Worm (Caenorhabditis elegans) whole organism, L4 larva: ENCODE results near the gene dnc-1.

ENCODE experiments used
- F10B5.3 ChIP-seq: sonication (generic microtip); optimal IDR thresholded peaks from 2 replicates; lab custom pipeline; 2016; ENCODE audit warnings: mild to moderate bottlenecking, missing genetic modification characterization, missing compliant biosample characterization
- T26A8.4 ChIP-seq: fragments of 200-800 bp; sonication (Bioruptor generic); IDR thresholded peaks from 2 replicates; pipeline ENCODE4 v1.3.6; 2022; ENCODE audit warnings: missing genetic modification characterization, missing compliant biosample characterization
- ZK337.2 ChIP-seq: fragments of 200-800 bp; sonication (Bioruptor generic); IDR thresholded peaks from 2 replicates; pipeline ENCODE4 v1.3.6; 2022; ENCODE audit warnings: missing genetic modification reagents, missing genetic modification characterization, missing compliant biosample characterization
- ZK546.5 ChIP-seq, 2 experiments: sonication (generic microtip); optimal IDR thresholded peaks; 2 replicates each; lab custom pipeline; 2017; ENCODE audit warnings: missing biosample characterization in 2 of 2, missing genetic modification characterization in 2 of 2
- aha-1 ChIP-seq: fragments of 150-350 bp; peaks from one replicate; lab custom pipeline; 2014; ENCODE audit warnings: missing biosample characterization, missing genetic modification characterization
- attf-4 ChIP-seq: sonication (generic microtip); optimal IDR thresholded peaks from 3 replicates; lab custom pipeline; 2017; ENCODE audit warnings: missing biosample characterization, missing genetic modification characterization
- ceh-32 ChIP-seq: sonication (generic microtip); optimal IDR thresholded peaks from 2 replicates; lab custom pipeline; 2016; ENCODE audit warnings: mild to moderate bottlenecking, missing genetic modification characterization, missing compliant biosample characterization; ENCODE audit not compliant: poor library complexity
- ceh-44 ChIP-seq: fragments of 200-800 bp; sonication (Bioruptor generic); IDR thresholded peaks from 2 replicates; pipeline ENCODE4 v1.3.6; 2022; ENCODE audit warnings: missing genetic modification reagents, missing genetic modification characterization, missing compliant biosample characterization
- ceh-82 ChIP-seq: sonication (generic microtip); optimal IDR thresholded peaks from 2 replicates; lab custom pipeline; 2017; ENCODE audit warnings: missing biosample characterization, missing genetic modification characterization
- ces-1 ChIP-seq: fragments of 150-350 bp; sonication (generic microtip); optimal IDR thresholded peaks from 4 replicates; lab custom pipeline; 2014; ENCODE audit warnings: missing biosample characterization, missing genetic modification reagents, missing genetic modification characterization
- cey-2 ChIP-seq: sonication (generic microtip); optimal IDR thresholded peaks from 3 replicates; lab custom pipeline; 2017; ENCODE audit warnings: missing genetic modification characterization, mild to moderate bottlenecking, missing compliant biosample characterization, antibody characterized with exemption, borderline replicate concordance; ENCODE audit not compliant: insufficient read depth
- daf-12 ChIP-seq: fragments of 150-350 bp; optimal IDR thresholded peaks from 2 replicates; lab custom pipeline; 2014; ENCODE audit warnings: missing biosample characterization, missing genetic modification reagents, missing genetic modification characterization
- daf-19 ChIP-seq: fragments of 200-800 bp; sonication (Bioruptor generic); conservative IDR thresholded peaks from 2 replicates; pipeline ENCODE4 v1.3.6; 2022; ENCODE audit warnings: missing genetic modification characterization, missing compliant biosample characterization
- daf-8 ChIP-seq: fragments of 200-800 bp; sonication (Bioruptor generic); IDR thresholded peaks from 2 replicates; pipeline ENCODE4 v1.3.6; 2022; ENCODE audit warnings: missing genetic modification characterization, missing compliant biosample characterization
- dmd-9 ChIP-seq: fragments of 200-800 bp; sonication (Bioruptor generic); IDR thresholded peaks from 2 replicates; pipeline ENCODE4 v1.3.6; 2022; ENCODE audit warnings: missing genetic modification reagents, missing genetic modification characterization, missing compliant biosample characterization
- duxl-1 ChIP-seq: sonication (generic microtip); optimal IDR thresholded peaks from 2 replicates; lab custom pipeline; 2016; ENCODE audit warnings: mild to moderate bottlenecking, missing genetic modification characterization, moderate library complexity, missing compliant biosample characterization; ENCODE audit not compliant: poor library complexity
- egl-27 ChIP-seq: sonication (generic microtip); optimal IDR thresholded peaks from 3 replicates; lab custom pipeline; 2017; ENCODE audit warnings: missing biosample characterization, missing genetic modification reagents, missing genetic modification characterization
- fkh-10 ChIP-seq: fragments of 150-350 bp; optimal IDR thresholded peaks from 2 replicates; lab custom pipeline; 2014; ENCODE audit warnings: missing biosample characterization, missing genetic modification reagents, missing genetic modification characterization
- hif-1 ChIP-seq, 2 experiments: sonication (generic microtip); optimal IDR thresholded peaks; 2 replicates each; lab custom pipeline; 2016 to 2017; ENCODE audit warnings: missing compliant biosample characterization in 2 of 2, missing genetic modification characterization in 2 of 2, missing genetic modification reagents in 2 of 2, missing genotype in 2 of 2, mild to moderate bottlenecking in 1 of 2
- hlh-11 ChIP-seq: fragments of 200-800 bp; sonication (Bioruptor generic); optimal IDR thresholded peaks from 2 replicates; lab custom pipeline; 2018; ENCODE audit warnings: mild to moderate bottlenecking, missing genetic modification characterization, missing compliant biosample characterization
- hlh-30 ChIP-seq: sonication (generic microtip); optimal IDR thresholded peaks from 2 replicates; lab custom pipeline; 2017; ENCODE audit warnings: antibody characterized with exemption, mild to moderate bottlenecking, missing genetic modification characterization, missing compliant biosample characterization; ENCODE audit not compliant: insufficient read depth
- hmg-1.1 ChIP-seq: fragments of 200-800 bp; sonication (Bioruptor generic); IDR thresholded peaks from 2 replicates; pipeline ENCODE4 v1.3.6; 2022; ENCODE audit warnings: missing genetic modification reagents, missing genetic modification characterization, missing compliant biosample characterization
- lim-7 ChIP-seq: fragments of 200-800 bp; sonication (Bioruptor generic); IDR thresholded peaks from 2 replicates; pipeline ENCODE4 v1.3.6; 2022; ENCODE audit warnings: missing genetic modification characterization, missing compliant biosample characterization
- lin-1 ChIP-seq: fragments of 200-800 bp; sonication (Bioruptor generic); IDR thresholded peaks from 2 replicates; pipeline ENCODE4 v1.3.6; 2022; ENCODE audit warnings: missing genetic modification reagents, missing genetic modification characterization, missing compliant biosample characterization
- lin-29 ChIP-seq: fragments of 200-800 bp; sonication (Bioruptor generic); IDR thresholded peaks from 2 replicates; pipeline ENCODE4 v1.3.6; 2022; ENCODE audit warnings: missing genetic modification reagents, missing genetic modification characterization, missing compliant biosample characterization
- lin-38 ChIP-seq: fragments of 200-800 bp; sonication (Bioruptor generic); IDR thresholded peaks from 2 replicates; pipeline ENCODE4 v1.3.6; 2022; ENCODE audit warnings: missing genetic modification reagents, missing genetic modification characterization, missing compliant biosample characterization
- lin-39 ChIP-seq: fragments of 150-350 bp; optimal IDR thresholded peaks from 2 replicates; lab custom pipeline; 2014; ENCODE audit warnings: missing biosample characterization, missing genetic modification reagents, missing genetic modification characterization
- lsy-2 ChIP-seq, 2 experiments: fragments of 150-350 bp in 1 of 2; sonication (generic microtip) in 1 of 2; optimal IDR thresholded peaks; 2 replicates each; lab custom pipeline; 2014 to 2017; ENCODE audit warnings: missing biosample characterization in 2 of 2, missing genetic modification characterization in 2 of 2
- mep-1 ChIP-seq: fragments of 150-350 bp; sonication (generic microtip); optimal IDR thresholded peaks from 3 replicates; lab custom pipeline; 2014; ENCODE audit warnings: missing biosample characterization, missing genetic modification characterization
- mes-2 ChIP-seq: sonication (generic microtip); optimal IDR thresholded peaks from 2 replicates; lab custom pipeline; 2016; ENCODE audit warnings: missing genotype, mild to moderate bottlenecking, missing genetic modification characterization, missing compliant biosample characterization; ENCODE audit not compliant: poor library complexity, severe bottlenecking
- mxl-2 ChIP-seq: fragments of 200-800 bp; sonication (Bioruptor generic); conservative IDR thresholded peaks from 2 replicates; pipeline ENCODE4 v1.3.6; 2022; ENCODE audit warnings: missing genetic modification reagents, missing genetic modification characterization, missing compliant biosample characterization
- nhr-237 ChIP-seq: sonication (generic microtip); optimal IDR thresholded peaks from 2 replicates; lab custom pipeline; 2017; ENCODE audit warnings: missing biosample characterization, missing genetic modification characterization
- nhr-28 ChIP-seq: fragments of 150-350 bp; optimal IDR thresholded peaks from 2 replicates; lab custom pipeline; 2014; ENCODE audit warnings: missing biosample characterization, missing genetic modification characterization
- nhr-48 ChIP-seq: sonication (generic microtip); optimal IDR thresholded peaks from 2 replicates; lab custom pipeline; 2016; ENCODE audit warnings: mild to moderate bottlenecking, missing genetic modification characterization, missing compliant biosample characterization
- nhr-77 ChIP-seq: fragments of 150-350 bp; optimal IDR thresholded peaks from 2 replicates; lab custom pipeline; 2014; ENCODE audit warnings: missing biosample characterization, missing genetic modification characterization
- pha-4 ChIP-seq, 2 experiments: fragments of 150-350 bp in 1 of 2; fragments of 200-800 bp in 1 of 2; sonication (Bioruptor generic) in 1 of 2; IDR thresholded peaks in 1 of 2; optimal IDR thresholded peaks in 1 of 2; 2 replicates each; pipeline versions ENCODE4 v1.3.6 to Lab custom; 2014 to 2022; ENCODE audit warnings: missing genetic modification characterization in 2 of 2, missing genetic modification reagents in 2 of 2, missing biosample characterization in 1 of 2, missing compliant biosample characterization in 1 of 2
- rbr-2 ChIP-seq: sonication (generic microtip); optimal IDR thresholded peaks from 2 replicates; lab custom pipeline; 2016; ENCODE audit warnings: missing genotype, missing genetic modification characterization, missing compliant biosample characterization
- skn-1 ChIP-seq: fragments of 150-350 bp; optimal IDR thresholded peaks from 2 replicates; lab custom pipeline; 2014; ENCODE audit warnings: missing biosample characterization, missing genetic modification characterization
- snpc-4 ChIP-seq: fragments of 150-350 bp; optimal IDR thresholded peaks from 2 replicates; lab custom pipeline; 2014; ENCODE audit warnings: missing biosample characterization, missing genetic modification characterization
- spr-3 ChIP-seq: fragments of 200-800 bp; sonication (Bioruptor generic); optimal IDR thresholded peaks from 2 replicates; lab custom pipeline; 2018; ENCODE audit warnings: mild to moderate bottlenecking, missing genetic modification characterization, missing compliant biosample characterization
- tag-97 ChIP-seq: fragments of 200-800 bp; sonication (Bioruptor generic); IDR thresholded peaks from 2 replicates; pipeline ENCODE4 v1.3.6; 2022; ENCODE audit warnings: missing genetic modification characterization, missing compliant biosample characterization
- unc-130 ChIP-seq: sonication (generic microtip); optimal IDR thresholded peaks from 2 replicates; lab custom pipeline; 2016; ENCODE audit warnings: missing genetic modification reagents, missing genetic modification characterization, missing compliant biosample characterization
- unc-39 ChIP-seq: sonication (generic microtip); optimal IDR thresholded peaks from 2 replicates; lab custom pipeline; 2017; ENCODE audit warnings: missing biosample characterization, missing genetic modification characterization
- unc-62 ChIP-seq, 3 experiments: fragments of 150-350 bp in 1 of 3; sonication (generic microtip); optimal IDR thresholded peaks in 2 of 3; peaks in 1 of 3; 1 replicate in 1 of 3; 2 replicates in 2 of 3; lab custom pipeline; 2014 to 2017; ENCODE audit warnings: missing biosample characterization in 3 of 3, missing genetic modification characterization in 3 of 3, missing genetic modification reagents in 3 of 3, missing genotype in 1 of 3
- zip-11 ChIP-seq: fragments of 200-800 bp; sonication (Bioruptor generic); IDR thresholded peaks from 2 replicates; pipeline ENCODE4 v1.3.6; 2022; ENCODE audit warnings: missing genetic modification characterization, missing compliant biosample characterization
- ztf-7 ChIP-seq: fragments of 150-350 bp; optimal IDR thresholded peaks from 2 replicates; lab custom pipeline; 2014; ENCODE audit warnings: missing biosample characterization, missing genetic modification characterization

dnc-1 gene

DNA sequence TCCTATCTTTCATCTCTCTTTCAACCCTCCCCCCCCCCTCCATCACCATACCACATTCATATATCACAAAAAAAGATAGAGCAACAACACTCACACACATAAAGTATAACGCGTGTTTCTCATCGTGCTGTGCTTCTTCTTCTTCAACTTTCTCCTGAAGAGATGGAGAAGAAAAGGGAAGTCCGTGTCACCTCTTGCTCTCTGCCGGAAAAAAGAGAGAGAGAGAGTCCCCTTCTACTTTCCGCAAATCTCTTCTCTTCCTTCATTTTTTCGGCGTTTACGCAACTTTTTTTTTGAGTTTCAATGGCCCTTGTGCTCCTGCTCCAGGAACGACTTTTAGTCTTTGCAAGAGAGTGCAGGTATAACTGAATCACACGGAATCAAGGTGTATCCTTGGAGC is 46.7 kb upstream of the dnc-1 start (continued):
- TF ChIP-seq aha-1 (tag; lab: Kevin White, UChicago): peak; percentile 25
- no peak for TF ChIP-seq egl-27 (tag; lab: Kevin White, UChicago)
- TF ChIP-seq nhr-48 (tag; lab: Kevin White, UChicago): no peak
- TF ChIP-seq unc-130 (GFP tag; lab: Kevin White, UChicago): no peak
- peak in 1 of 2 experiments; percentile 94 for TF ChIP-seq unc-62 (GFP tag; optimal IDR thresholded peaks at IDR 0.05 in 1 of 2; lab: Kevin White, UChicago)
- TF ChIP-seq unc-62 (tag; optimal IDR thresholded peaks at IDR 0.05; lab: Kevin White, UChicago): no peak
- TF ChIP-seq nhr-237 (tag; lab: Kevin White, UChicago): no peak
- TF ChIP-seq mxl-2 (GFP tag; lab: Robert Waterston, UW): no peak
- no peak for TF ChIP-seq ceh-82
- no peak for TF ChIP-seq zip-11 (GFP tag; lab: Robert Waterston, UW)
- peak; percentile 2 for TF ChIP-seq nhr-28 (tag; lab: Kevin White, UChicago)
- TF ChIP-seq duxl-1 (tag; lab: Kevin White, UChicago): no peak
- no peak; the same call in 1 of the 2 replicates for TF ChIP-seq lin-38 (GFP tag; lab: Robert Waterston, UW)
- TF ChIP-seq lsy-2 (tag; optimal IDR thresholded peaks at IDR 0.05; lab: Kevin White, UChicago): peak in 1 of 2 experiments; percentile 13
- TF ChIP-seq hif-1 (tag; optimal IDR thresholded peaks at IDR 0.05; lab: Kevin White, UChicago): no peak
- TF ChIP-seq fkh-10 (GFP tag; lab: Kevin White, UChicago): peak; percentile 46
- TF ChIP-seq rbr-2: no peak
- no peak for TF ChIP-seq hmg-1.1
- TF ChIP-seq hlh-30 (tag; lab: Kevin White, UChicago): peak; percentile 45
- no peak for TF ChIP-seq lin-29 (GFP tag; lab: Robert Waterston, UW)
- no peak for TF ChIP-seq ZK337.2
- TF ChIP-seq ztf-7: no peak
- TF ChIP-seq mep-1 (tag; lab: Kevin White, UChicago): peak; percentile 22

DNA sequence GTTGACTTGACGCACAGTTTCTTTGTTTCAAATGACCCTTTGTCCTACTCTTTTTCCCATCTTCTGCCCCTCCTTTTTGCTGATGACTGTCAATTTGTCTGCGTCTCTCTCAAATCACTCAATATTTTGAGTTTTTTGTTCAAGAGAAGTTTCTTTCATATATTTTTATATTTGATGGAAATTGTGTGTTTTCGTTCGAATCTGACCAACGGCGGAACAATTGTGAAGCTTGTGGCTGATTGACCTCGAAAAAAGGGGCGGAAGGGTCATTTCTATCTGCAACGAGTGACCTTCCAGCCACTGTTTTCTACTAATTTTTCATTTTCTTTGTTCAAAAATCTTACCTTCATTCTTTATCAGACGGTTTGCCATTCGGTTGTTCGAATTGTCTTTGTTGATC is 45.6 kb upstream of the dnc-1 start:
- TF ChIP-seq hlh-11 (tag; lab: Kevin White, UChicago): no peak
- TF ChIP-seq hmg-1.1: no peak
- no peak for TF ChIP-seq hif-1 (tag; optimal IDR thresholded peaks at IDR 0.05; lab: Kevin White, UChicago)
- no peak for TF ChIP-seq lsy-2 (tag; optimal IDR thresholded peaks at IDR 0.05; lab: Kevin White, UChicago)
- no peak for TF ChIP-seq ceh-32 (tag; lab: Kevin White, UChicago)

DNA sequence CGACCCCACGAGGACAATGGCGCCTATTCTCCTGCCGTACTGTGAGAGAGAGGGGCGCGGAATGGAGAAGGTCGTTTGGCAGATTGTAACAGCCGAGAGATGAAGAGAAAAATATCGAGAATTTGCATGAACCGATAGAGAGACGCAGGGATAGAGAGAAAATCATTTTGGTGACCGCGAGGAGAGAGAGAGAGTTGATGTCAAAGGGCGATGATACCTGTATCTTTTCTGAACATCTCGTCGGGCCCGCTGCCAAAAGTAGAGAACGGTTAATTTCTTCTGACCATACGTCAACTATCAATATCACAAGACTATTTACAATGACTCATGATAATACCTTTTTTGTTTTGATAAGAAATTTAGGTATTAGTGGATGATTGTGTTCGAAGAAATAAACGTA is 43.0 kb upstream of the dnc-1 start:
- TF ChIP-seq lim-7 (GFP tag; lab: Robert Waterston, UW) (no peak), ZK337.2 (no peak), skn-1 (tag; lab: Kevin White, UChicago) (no peak), ceh-44 (GFP tag; lab: Robert Waterston, UW) (no peak), nhr-237 (tag; lab: Kevin White, UChicago) (no peak), cey-2 (tag; lab: Kevin White, UChicago) (no peak), F10B5.3 (tag; lab: Kevin White, UChicago) (no peak), lin-1 (GFP tag; lab: Robert Waterston, UW) (no peak), attf-4 (tag; lab: Kevin White, UChicago) (no peak), daf-12 (tag; lab: Kevin White, UChicago) (no peak), mes-2 (tag; lab: Kevin White, UChicago) (peak; percentile 52), daf-19 (GFP tag; lab: Robert Waterston, UW) (no peak), egl-27 (tag; lab: Kevin White, UChicago) (no peak), nhr-48 (tag; lab: Kevin White, UChicago) (no peak), hif-1 (tag; optimal IDR thresholded peaks at IDR 0.05; lab: Kevin White, UChicago) (no peak), unc-39 (no peak), T26A8.4 (GFP tag; lab: Robert Waterston, UW) (no peak), tag-97 (GFP tag; lab: Robert Waterston, UW) (no peak), fkh-10 (GFP tag; lab: Kevin White, UChicago) (no peak), pha-4 (GFP tag; IDR thresholded peaks at IDR 0.05; lab: Robert Waterston, UW) (no peak), pha-4 (tag; optimal IDR thresholded peaks at IDR 0.05; lab: Kevin White, UChicago) (no peak), nhr-77 (peak; percentile 15), mep-1 (tag; lab: Kevin White, UChicago) (peak; percentile 66), lin-39 (tag; lab: Kevin White, UChicago) (no peak), spr-3 (no peak), ZK546.5 (tag; optimal IDR thresholded peaks at IDR 0.05; lab: Kevin White, UChicago) (no peak), ceh-82 (no peak), dmd-9 (no peak), ces-1 (GFP tag; lab: Kevin White, UChicago) (no peak), snpc-4 (tag; lab: Kevin White, UChicago) (no peak), daf-8 (GFP tag; lab: Robert Waterston, UW) (no peak)
